Worm (Caenorhabditis elegans) whole organism, L3 larva: Measurements from ENCODE around the gene srbc-7.

Experiments
- R02D3.7 ChIP-seq: fragments of 150-350 bp; optimal IDR thresholded peaks from 2 replicates; lab custom pipeline; 2014; ENCODE audit warnings: missing biosample characterization, missing genetic modification characterization
- aly-2 ChIP-seq: fragments of 150-350 bp; optimal IDR thresholded peaks from 2 replicates; lab custom pipeline; 2014; ENCODE audit warnings: missing biosample characterization, missing genetic modification characterization
- ama-1 ChIP-seq: fragments of 150-350 bp; optimal IDR thresholded peaks from 2 replicates; lab custom pipeline; 2018
- ceh-16 ChIP-seq: sonication (generic microtip); optimal IDR thresholded peaks from 2 replicates; lab custom pipeline; 2017; ENCODE audit warnings: missing biosample characterization, missing genetic modification characterization
- ceh-28 ChIP-seq: fragments of 150-350 bp; optimal IDR thresholded peaks from 2 replicates; lab custom pipeline; 2014; ENCODE audit warnings: missing biosample characterization, missing genetic modification reagents, missing genetic modification characterization
- ceh-82 ChIP-seq: fragments of 150-350 bp; optimal IDR thresholded peaks from 2 replicates; lab custom pipeline; 2014; ENCODE audit warnings: missing biosample characterization, missing genetic modification characterization
- ceh-9 ChIP-seq: sonication (generic microtip); optimal IDR thresholded peaks from 2 replicates; lab custom pipeline; 2018; ENCODE audit warnings: missing biosample characterization, missing genetic modification characterization
- daf-12 ChIP-seq: fragments of 150-350 bp; optimal IDR thresholded peaks from 2 replicates; lab custom pipeline; 2014; ENCODE audit warnings: missing biosample characterization, missing genetic modification reagents, missing genetic modification characterization
- egl-27 ChIP-seq: sonication (generic microtip); optimal IDR thresholded peaks from 4 replicates; lab custom pipeline; 2017; ENCODE audit warnings: missing biosample characterization, missing genetic modification reagents, missing genetic modification characterization
- elt-1 ChIP-seq: fragments of 150-350 bp; optimal IDR thresholded peaks from 2 replicates; lab custom pipeline; 2014; ENCODE audit warnings: missing biosample characterization, missing genetic modification characterization
- elt-3 ChIP-seq, 3 experiments: fragments of 150-350 bp in 1 of 3; sonication (generic microtip) in 2 of 3; optimal IDR thresholded peaks; 2 replicates in 2 of 3; 4 replicates in 1 of 3; lab custom pipeline; 2014 to 2017; ENCODE audit warnings: missing biosample characterization in 3 of 3, missing genetic modification characterization in 3 of 3
- eor-1 ChIP-seq, 2 experiments: fragments of 150-350 bp; optimal IDR thresholded peaks; 2 replicates each; lab custom pipeline; 2014 to 2018; ENCODE audit warnings: missing biosample characterization in 2 of 2, missing genetic modification characterization in 2 of 2
- fkh-10 ChIP-seq: sonication (generic microtip); optimal IDR thresholded peaks from 2 replicates; lab custom pipeline; 2017; ENCODE audit warnings: missing biosample characterization, missing genetic modification reagents, missing genetic modification characterization
- fkh-2 ChIP-seq: fragments of 150-350 bp; optimal IDR thresholded peaks from 2 replicates; lab custom pipeline; 2014; ENCODE audit warnings: missing biosample characterization, missing genetic modification reagents, missing genetic modification characterization
- hmg-11 ChIP-seq: sonication (generic microtip); optimal IDR thresholded peaks from 2 replicates; lab custom pipeline; 2016; ENCODE audit warnings: missing genetic modification characterization, missing compliant biosample characterization
- lin-15B ChIP-seq: fragments of 150-350 bp; optimal IDR thresholded peaks from 2 replicates; lab custom pipeline; 2014; ENCODE audit warnings: missing biosample characterization, missing genetic modification characterization
- lin-39 ChIP-seq: fragments of 150-350 bp; optimal IDR thresholded peaks from 2 replicates; lab custom pipeline; 2018; ENCODE audit warnings: missing biosample characterization, missing genetic modification reagents, missing genetic modification characterization
- lsy-12 ChIP-seq: sonication (generic microtip); optimal IDR thresholded peaks from 2 replicates; lab custom pipeline; 2016; ENCODE audit warnings: mild to moderate bottlenecking, missing genetic modification characterization, missing compliant biosample characterization
- mdl-1 ChIP-seq: fragments of 150-350 bp; optimal IDR thresholded peaks from 2 replicates; lab custom pipeline; 2014; ENCODE audit warnings: missing biosample characterization, missing genetic modification characterization
- nfya-1 ChIP-seq: sonication (generic microtip); optimal IDR thresholded peaks from 2 replicates; lab custom pipeline; 2017; ENCODE audit warnings: missing genetic modification characterization, mild to moderate bottlenecking, missing compliant biosample characterization, antibody characterized with exemption, moderate library complexity; ENCODE audit not compliant: insufficient read depth
- nhr-11 ChIP-seq: fragments of 150-350 bp; optimal IDR thresholded peaks from 2 replicates; lab custom pipeline; 2014; ENCODE audit warnings: missing biosample characterization, missing genetic modification characterization
- nhr-12 ChIP-seq: fragments of 150-350 bp; optimal IDR thresholded peaks from 2 replicates; lab custom pipeline; 2014; ENCODE audit warnings: missing biosample characterization, missing genetic modification characterization
- nhr-23 ChIP-seq: fragments of 150-350 bp; optimal IDR thresholded peaks from 2 replicates; lab custom pipeline; 2014; ENCODE audit warnings: missing biosample characterization, missing genetic modification reagents, missing genetic modification characterization
- nhr-237 ChIP-seq: fragments of 150-350 bp; optimal IDR thresholded peaks from 2 replicates; lab custom pipeline; 2014; ENCODE audit warnings: missing biosample characterization, missing genetic modification characterization
- nhr-25 ChIP-seq: sonication (generic microtip); optimal IDR thresholded peaks from 2 replicates; lab custom pipeline; 2017; ENCODE audit warnings: missing biosample characterization, missing genetic modification characterization
- nhr-43 ChIP-seq: sonication (generic microtip); optimal IDR thresholded peaks from 2 replicates; lab custom pipeline; 2016; ENCODE audit warnings: mild to moderate bottlenecking, missing genetic modification characterization, missing compliant biosample characterization; ENCODE audit not compliant: poor library complexity, severe bottlenecking
- nhr-76 ChIP-seq: fragments of 150-350 bp; sonication (generic microtip); optimal IDR thresholded peaks from 5 replicates; lab custom pipeline; 2014; ENCODE audit warnings: missing biosample characterization, missing genetic modification characterization
- nhr-77 ChIP-seq: fragments of 150-350 bp; optimal IDR thresholded peaks from 2 replicates; lab custom pipeline; 2014; ENCODE audit warnings: missing biosample characterization, missing genetic modification characterization
- pha-4 ChIP-seq: fragments of 150-350 bp; optimal IDR thresholded peaks from 2 replicates; lab custom pipeline; 2014; ENCODE audit warnings: missing biosample characterization, missing genetic modification reagents, missing genetic modification characterization
- pqm-1 ChIP-seq: fragments of 150-350 bp; optimal IDR thresholded peaks from 2 replicates; lab custom pipeline; 2017; ENCODE audit warnings: missing biosample characterization, missing genetic modification characterization, inconsistent platforms
- sea-2 ChIP-seq: fragments of 150-350 bp; sonication (generic microtip); optimal IDR thresholded peaks from 4 replicates; lab custom pipeline; 2014; ENCODE audit warnings: missing biosample characterization, missing genetic modification reagents, missing genetic modification characterization
- skn-1 ChIP-seq: fragments of 150-350 bp; optimal IDR thresholded peaks from 2 replicates; lab custom pipeline; 2014; ENCODE audit warnings: missing biosample characterization, missing genetic modification characterization
- snpc-4 ChIP-seq: fragments of 150-350 bp; optimal IDR thresholded peaks from 2 replicates; lab custom pipeline; 2014; ENCODE audit warnings: missing biosample characterization, missing genetic modification characterization
- tbx-2 ChIP-seq: sonication (generic microtip); optimal IDR thresholded peaks from 2 replicates; lab custom pipeline; 2016; ENCODE audit warnings: mild to moderate bottlenecking, missing genetic modification characterization, missing compliant biosample characterization
- unc-39 ChIP-seq: sonication (generic microtip); optimal IDR thresholded peaks from 4 replicates; lab custom pipeline; 2017; ENCODE audit warnings: missing biosample characterization, missing genetic modification characterization
- ztf-11 ChIP-seq: fragments of 150-350 bp; optimal IDR thresholded peaks from 2 replicates; lab custom pipeline; 2014; ENCODE audit warnings: missing biosample characterization, missing genetic modification characterization

The srbc-7 gene

DNA sequence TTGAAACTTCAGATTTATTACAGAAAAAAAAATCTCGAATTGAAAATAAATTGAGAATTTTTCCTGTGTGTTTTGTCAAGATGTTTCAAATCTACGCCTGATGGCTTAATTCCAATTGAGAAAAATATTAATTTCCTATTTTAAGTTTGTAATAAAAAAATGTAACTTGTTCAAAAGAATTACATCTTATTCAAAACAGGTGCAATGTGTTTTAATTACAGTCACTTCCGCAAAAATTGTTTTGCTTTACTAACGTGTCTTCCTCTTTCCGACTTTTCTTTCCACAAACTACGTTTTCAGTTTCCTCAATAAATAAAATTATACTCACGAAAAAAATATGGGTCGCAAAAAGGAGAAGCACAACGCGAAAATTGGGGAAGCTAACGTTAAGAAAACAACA is 49.4 kb downstream of the srbc-7 start, which contains the start of gene F25E5.16:
F25E5.16 (plus strand) TSS at position 301 of the 400 bp plus-strand sequence.
- TF ChIP-seq tbx-2 (tag; lab: Kevin White, UChicago): no peak
- TF ChIP-seq skn-1 (tag; lab: Kevin White, UChicago): no peak
- TF ChIP-seq ceh-28 (tag; lab: Kevin White, UChicago): no peak
- TF ChIP-seq sea-2 (GFP tag; lab: Kevin White, UChicago): no peak
- no peak for TF ChIP-seq nhr-43 (tag; lab: Kevin White, UChicago)
- TF ChIP-seq lsy-12 (tag; lab: Kevin White, UChicago): no peak
- TF ChIP-seq egl-27 (tag; lab: Kevin White, UChicago): no peak
- TF ChIP-seq nhr-25 (tag; lab: Kevin White, UChicago): no peak
- no peak for TF ChIP-seq eor-1 (tag; optimal IDR thresholded peaks at IDR 0.05; lab: Kevin White, UChicago)
- TF ChIP-seq ztf-11: no peak

- TF ChIP-seq ceh-16 (tag; lab: Kevin White, UChicago): no peak
- TF ChIP-seq nhr-76 (tag; lab: Kevin White, UChicago): no peak
- no peak for TF ChIP-seq daf-12 (tag; lab: Kevin White, UChicago)
- TF ChIP-seq pqm-1: no peak
- no peak for TF ChIP-seq elt-1 (tag; lab: Kevin White, UChicago)
- peak; percentile 51 for TF ChIP-seq nfya-1 (tag; lab: Kevin White, UChicago)
- peak; percentile 10 for TF ChIP-seq ama-1 (lab: Kevin White, UChicago)
- TF ChIP-seq snpc-4 (tag; lab: Kevin White, UChicago): peak; percentile 32
- no peak for TF ChIP-seq R02D3.7
- TF ChIP-seq fkh-10 (GFP tag; lab: Kevin White, UChicago): peak; percentile 28
- peak; percentile 7 for TF ChIP-seq lin-15B (tag; lab: Kevin White, UChicago)
- no peak for TF ChIP-seq pha-4 (tag; lab: Kevin White, UChicago)
- peak; percentile 3 for TF ChIP-seq lin-39 (tag; lab: Kevin White, UChicago)
- TF ChIP-seq, all 47 proteins: peak for 6
Measured at ce11 chrV:7437538-7437937, 49.9 kb downstream of the srbc-7 start, which contains the start of gene F25E5.9. Gene F25E5.9 (minus strand): TSS chrV:7437919.

DNA sequence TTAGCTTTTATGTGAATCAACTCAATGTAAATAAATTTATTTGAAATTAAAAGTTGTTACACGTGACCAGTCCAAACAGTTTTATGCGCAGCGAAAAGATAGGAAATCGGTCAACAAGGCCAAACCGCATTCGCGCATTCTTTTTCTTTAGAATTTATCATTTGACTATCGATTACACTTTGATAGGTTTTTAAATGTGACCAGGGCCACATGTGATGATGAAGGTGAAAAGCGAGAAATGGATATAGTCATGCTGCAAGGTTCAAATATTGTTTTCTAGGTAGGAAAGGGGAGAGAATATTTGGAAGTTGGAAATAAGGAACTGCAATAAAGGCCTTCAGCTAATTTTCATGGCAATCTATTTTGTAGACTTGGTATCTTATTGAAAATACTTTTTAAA is 50.5 kb downstream of the srbc-7 start:
- no peak for TF ChIP-seq nhr-12
- TF ChIP-seq unc-39 (tag; lab: Kevin White, UChicago): no peak
- peak; percentile 90 for TF ChIP-seq nhr-43 (tag; lab: Kevin White, UChicago)
- TF ChIP-seq elt-3 (tag; optimal IDR thresholded peaks at IDR 0.05; lab: Kevin White, UChicago): peak in 2 of 3 experiments; percentile 14 to 91
- TF ChIP-seq egl-27 (tag; lab: Kevin White, UChicago): no peak
- TF ChIP-seq nhr-11 (tag; lab: Kevin White, UChicago): no peak
- TF ChIP-seq tbx-2 (tag; lab: Kevin White, UChicago): peak; percentile 28
- TF ChIP-seq nhr-25 (tag; lab: Kevin White, UChicago): peak; percentile 78
- TF ChIP-seq hmg-11 (tag; lab: Kevin White, UChicago): no peak
- TF ChIP-seq nfya-1 (tag; lab: Kevin White, UChicago): peak; percentile 16
- TF ChIP-seq ama-1 (lab: Kevin White, UChicago): peak; percentile 98
- no peak for TF ChIP-seq nhr-77
- no peak for TF ChIP-seq fkh-2
- no peak for TF ChIP-seq ztf-11
- TF ChIP-seq fkh-10 (GFP tag; lab: Kevin White, UChicago): no peak
- peak; percentile 14 for TF ChIP-seq pha-4 (tag; lab: Kevin White, UChicago)
- TF ChIP-seq nhr-23 (tag; lab: Kevin White, UChicago): peak; percentile 72
- TF ChIP-seq mdl-1: no peak
- TF ChIP-seq nhr-237 (tag; lab: Kevin White, UChicago): no peak

- no peak for TF ChIP-seq nhr-11 (tag; lab: Kevin White, UChicago)
- no peak for TF ChIP-seq aly-2 (tag; lab: Kevin White, UChicago)
- TF ChIP-seq skn-1 (tag; lab: Kevin White, UChicago): no peak
- no peak for TF ChIP-seq fkh-10 (GFP tag; lab: Kevin White, UChicago)
- TF ChIP-seq ceh-82: no peak
- TF ChIP-seq fkh-2: no peak
- TF ChIP-seq lin-15B (tag; lab: Kevin White, UChicago): no peak
- TF ChIP-seq mdl-1: no peak
- TF ChIP-seq nhr-76 (tag; lab: Kevin White, UChicago): no peak
- TF ChIP-seq ceh-9: no peak
Measured at ce11 chrV:7436509-7436908, 50.9 kb downstream of the srbc-7 start.
